Fruit fly (Drosophila melanogaster) Kc167 (cell line): ENCODE data around the gene Acbp6.

ENCODE experiments used
- Myc ChIP-seq: fragments of >200 bp; optimal IDR thresholded peaks from 2 replicates; lab custom pipeline; 2017; ENCODE audit warnings: missing external identifiers
- Sin3A ChIP-seq: fragments of >200 bp; optimal IDR thresholded peaks from 2 replicates; lab custom pipeline; 2018; ENCODE audit warnings: missing external identifiers
- h ChIP-seq: fragments of >200 bp; optimal IDR thresholded peaks from 3 replicates; lab custom pipeline; 2018; ENCODE audit warnings: missing external identifiers
- insv ChIP-seq: fragments of >200 bp; optimal IDR thresholded peaks from 3 replicates; lab custom pipeline; 2018; ENCODE audit warnings: missing external identifiers
- psq ChIP-seq: fragments of >200 bp; optimal IDR thresholded peaks from 2 replicates; lab custom pipeline; 2017; ENCODE audit warnings: missing external identifiers
- ttk ChIP-seq: sonication (Bioruptor generic); optimal IDR thresholded peaks from 2 replicates; lab custom pipeline; 2017; ENCODE audit warnings: missing external identifiers

- TF ChIP-seq psq (no peak), h (lab: Kevin White, UChicago) (no peak), Myc (lab: Kevin White, UChicago) (no peak), insv (no peak), ttk (no peak), Sin3A (lab: Kevin White, UChicago) (no peak)
Measured at dm6 chr3L:7161924-7162323, 33.2 kb downstream of the Acbp6 start.
